Worm (Caenorhabditis elegans): ENCODE results near the gene Y43F8B.9.

ce11 chrV:19449544-19449943 is 28.4 kb upstream of the Y43F8B.9 start, which contains the start of gene M04C3.5:
- no peak for TF ChIP-seq R02D3.7 (tag; optimal IDR thresholded peaks at IDR 0.05)
- TF ChIP-seq lin-13 (GFP tag; optimal IDR thresholded peaks at IDR 0.05): no peak
- no peak for TF ChIP-seq jun-1 (tag; optimal IDR thresholded peaks at IDR 0.05)
- TF ChIP-seq ama-1 (optimal IDR thresholded peaks at IDR 0.05): no peak
- no peak for TF ChIP-seq lir-3 (tag; optimal IDR thresholded peaks at IDR 0.05)
- TF ChIP-seq nhr-28 (tag; optimal IDR thresholded peaks at IDR 0.05): peak; percentile 23
- TF ChIP-seq skn-1 (tag; optimal IDR thresholded peaks at IDR 0.05): no peak
- no peak for TF ChIP-seq aly-2 (tag; optimal IDR thresholded peaks at IDR 0.05)
- no peak for TF ChIP-seq lin-39 (tag; optimal IDR thresholded peaks at IDR 0.05)
- TF ChIP-seq ceh-28 (tag; optimal IDR thresholded peaks at IDR 0.05): no peak

All from whole organism, L4 larva.